Fruit fly (Drosophila melanogaster): Measurements from ENCODE around the gene ovo.
A peak's percentile ranks its signal among the peaks of the same experiment; 100 is the strongest.

The ovo gene

DNA sequence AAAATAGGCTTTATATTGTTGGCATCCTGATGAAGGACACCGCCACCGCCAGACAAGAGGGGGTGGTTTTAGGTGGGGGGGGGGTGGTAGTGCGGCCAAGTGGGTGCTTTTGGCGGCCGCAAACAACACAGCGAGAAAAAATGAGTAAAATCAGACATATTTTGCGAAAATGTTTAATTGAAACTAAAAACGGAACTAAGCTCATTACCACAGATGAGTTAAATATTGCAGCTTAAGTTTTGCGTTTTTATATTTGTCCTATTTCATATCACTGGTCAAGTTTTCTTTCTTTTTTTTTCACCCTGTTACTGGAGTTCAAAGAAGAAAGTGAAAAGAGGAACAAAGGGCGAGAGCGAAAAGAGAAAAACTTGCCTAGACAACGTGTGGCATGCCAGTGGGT lies 45.9 kb downstream of the ovo start (continued):
- TF ChIP-seq abd-A (tag; optimal IDR thresholded peaks at IDR 0.05) (peak; percentile 43), unpg (GFP tag; optimal IDR thresholded peaks at IDR 0.05) (peak; percentile 75), emc (GFP tag; optimal IDR thresholded peaks at IDR 0.05) (peak; percentile 22), CG5953 (GFP tag; IDR thresholded peaks at IDR 0.05) (0 out of 2 replicates have a peak, but pooled peaks have one; percentile 42), slou (GFP tag; optimal IDR thresholded peaks at IDR 0.05) (peak; percentile 49), CG6654 (GFP tag; optimal IDR thresholded peaks at IDR 0.05) (peak; percentile 40), lola (GFP tag; optimal IDR thresholded peaks at IDR 0.05) (peak in 1 of 3 experiments; percentile 55), CG3847 (GFP tag; IDR thresholded peaks at IDR 0.05) (no peak), H15 (GFP tag; IDR thresholded peaks at IDR 0.05) (peak; percentile 49; the same call in 1 of the 3 replicates), Kr (GFP tag; optimal IDR thresholded peaks at IDR 0.05) (no peak), so (GFP tag; IDR thresholded peaks at IDR 0.05) (peak; percentile 71; the same call in 2 of the 3 replicates), CG9876 (GFP tag; optimal IDR thresholded peaks at IDR 0.05) (peak; percentile 9), Rx (GFP tag; IDR thresholded peaks at IDR 0.05) (peak; percentile 62), CTCF (GFP tag; optimal IDR thresholded peaks at IDR 0.05) (no peak), grau (tag; optimal IDR thresholded peaks at IDR 0.05) (peak; percentile 73), pita (GFP tag; optimal IDR thresholded peaks at IDR 0.05) (no peak), croc (GFP tag; conservative IDR thresholded peaks at IDR 0.05) (peak; percentile 57; the same call in 2 of the 3 replicates), Ptx1 (GFP tag; IDR thresholded peaks at IDR 0.05) (peak; percentile 68), Gug (GFP tag; IDR thresholded peaks at IDR 0.05) (peak; percentile 47; the same call in 1 of the 4 replicates), HLH54F (GFP tag; optimal IDR thresholded peaks at IDR 0.05) (peak; percentile 46), CG10267 (tag; optimal IDR thresholded peaks at IDR 0.05) (peak; percentile 54), Nf-YB (GFP tag; optimal IDR thresholded peaks at IDR 0.05) (peak; percentile 43), gce (GFP tag; IDR thresholded peaks at IDR 0.05) (peak; percentile 75; the same call in 2 of the 3 replicates), Hey (tag; optimal IDR thresholded peaks at IDR 0.05) (peak; percentile 0), CG6854 (GFP tag; optimal IDR thresholded peaks at IDR 0.05) (peak; percentile 69), Atf3 (GFP tag; optimal IDR thresholded peaks at IDR 0.05) (no peak), Trl (optimal IDR thresholded peaks at IDR 0.05) (no peak), Trl (GFP tag; optimal IDR thresholded peaks at IDR 0.05) (peak; percentile 56), CG32532 (GFP tag; IDR thresholded peaks at IDR 0.05) (peak; percentile 71), D19B (GFP tag; optimal IDR thresholded peaks at IDR 0.05) (peak; percentile 52), ac (GFP tag; optimal IDR thresholded peaks at IDR 0.05) (no peak), crp (GFP tag; optimal IDR thresholded peaks at IDR 0.05) (peak in 1 of 2 experiments; percentile 22), CG1024 (GFP tag; IDR thresholded peaks at IDR 0.05) (peak; percentile 43; the same call in 1 of the 2 replicates), otp (GFP tag; IDR thresholded peaks at IDR 0.05) (peak; percentile 59; the same call in 1 of the 3 replicates), wor (GFP tag; IDR thresholded peaks at IDR 0.05) (peak; percentile 54; the same call in 1 of the 2 replicates), dimm (GFP tag; IDR thresholded peaks at IDR 0.05) (peak; percentile 43; the same call in 1 of the 2 replicates), CG17568 (GFP tag; optimal IDR thresholded peaks at IDR 0.05) (peak; percentile 56), Sry-δ (GFP tag; optimal IDR thresholded peaks at IDR 0.05) (peak; percentile 12), CG4328 (GFP tag; optimal IDR thresholded peaks at IDR 0.05) (no peak), exex (tag; optimal IDR thresholded peaks at IDR 0.05) (peak; percentile 31), CG10366 (GFP tag; IDR thresholded peaks at IDR 0.05) (peak; percentile 74), Sox102F (GFP tag; optimal IDR thresholded peaks at IDR 0.05) (peak; percentile 77), CG12391 (tag; optimal IDR thresholded peaks at IDR 0.05) (peak; percentile 75), gem (tag; optimal IDR thresholded peaks at IDR 0.05) (peak; percentile 83), lmd (GFP tag; IDR thresholded peaks at IDR 0.05) (peak; percentile 67), CG4707 (GFP tag; optimal IDR thresholded peaks at IDR 0.05) (peak; percentile 10), CG9437 (GFP tag; optimal IDR thresholded peaks at IDR 0.05) (peak; percentile 41), wdn (GFP tag; IDR thresholded peaks at IDR 0.05) (peak; percentile 63), BtbVII (GFP tag; optimal IDR thresholded peaks at IDR 0.05) (peak; percentile 67), Dref (GFP tag; IDR thresholded peaks at IDR 0.05) (no peak), CG9215 (GFP tag; IDR thresholded peaks at IDR 0.05) (peak; percentile 66)

All from whole organism, embryonic.